Worm (Caenorhabditis elegans) whole organism, L4 larva: Measurements from ENCODE around the gene lips-10.

Experiments
- Y5F2A.4 ChIP-seq: fragments of 200-800 bp; sonication (Bioruptor generic); optimal IDR thresholded peaks from 2 replicates; lab custom pipeline; 2018; ENCODE audit warnings: mild to moderate bottlenecking, missing genetic modification characterization, missing compliant biosample characterization
- egl-27 ChIP-seq: sonication (generic microtip); optimal IDR thresholded peaks from 3 replicates; lab custom pipeline; 2017; ENCODE audit warnings: missing biosample characterization, missing genetic modification reagents, missing genetic modification characterization
- hif-1 ChIP-seq, 2 experiments: sonication (generic microtip); optimal IDR thresholded peaks; 2 replicates each; lab custom pipeline; 2016 to 2017; ENCODE audit warnings: missing compliant biosample characterization in 2 of 2, missing genetic modification characterization in 2 of 2, missing genetic modification reagents in 2 of 2, missing genotype in 2 of 2, mild to moderate bottlenecking in 1 of 2
- hlh-30 ChIP-seq: sonication (generic microtip); optimal IDR thresholded peaks from 2 replicates; lab custom pipeline; 2017; ENCODE audit warnings: antibody characterized with exemption, mild to moderate bottlenecking, missing genetic modification characterization, missing compliant biosample characterization; ENCODE audit not compliant: insufficient read depth
- madf-9 ChIP-seq: fragments of 200-800 bp; sonication (Bioruptor generic); conservative IDR thresholded peaks from 2 replicates; pipeline ENCODE4 v1.3.6; 2022; ENCODE audit warnings: missing genetic modification reagents, missing genetic modification characterization, missing compliant biosample characterization
- mdl-1 ChIP-seq, 2 experiments: fragments of 150-350 bp in 1 of 2; sonication (generic microtip) in 1 of 2; optimal IDR thresholded peaks; 2 replicates each; lab custom pipeline; 2014 to 2017; ENCODE audit warnings: missing biosample characterization in 2 of 2, missing genetic modification characterization in 2 of 2
- nhr-11 ChIP-seq: fragments of 150-350 bp; optimal IDR thresholded peaks from 2 replicates; lab custom pipeline; 2014; ENCODE audit warnings: missing biosample characterization, missing genetic modification characterization
- pha-4 ChIP-seq, 2 experiments: fragments of 150-350 bp in 1 of 2; fragments of 200-800 bp in 1 of 2; sonication (Bioruptor generic) in 1 of 2; IDR thresholded peaks in 1 of 2; optimal IDR thresholded peaks in 1 of 2; 2 replicates each; pipeline versions ENCODE4 v1.3.6 to Lab custom; 2014 to 2022; ENCODE audit warnings: missing genetic modification characterization in 2 of 2, missing genetic modification reagents in 2 of 2, missing biosample characterization in 1 of 2, missing compliant biosample characterization in 1 of 2
- sdz-12 ChIP-seq: fragments of 200-800 bp; sonication (Bioruptor generic); optimal IDR thresholded peaks from 2 replicates; lab custom pipeline; 2018; ENCODE audit warnings: mild to moderate bottlenecking, missing genetic modification characterization, missing compliant biosample characterization

ce11 chrII:8437035-8437434, 1.9 kb upstream of the lips-10 start, which contains the start of gene acp-3:
- TF ChIP-seq nhr-11 (tag; lab: Kevin White, UChicago) (no peak), egl-27 (no peak), hlh-30 (tag; lab: Kevin White, UChicago) (no peak), pha-4 (GFP tag; IDR thresholded peaks at IDR 0.05; lab: Robert Waterston, UW) (no peak), pha-4 (tag; optimal IDR thresholded peaks at IDR 0.05; lab: Kevin White, UChicago) (no peak), Y5F2A.4 (GFP tag; lab: Kevin White, UChicago) (no peak), mdl-1 (tag; optimal IDR thresholded peaks at IDR 0.05; lab: Kevin White, UChicago) (no peak), madf-9 (GFP tag; lab: Robert Waterston, UW) (no peak), sdz-12 (no peak), hif-1 (tag; optimal IDR thresholded peaks at IDR 0.05; lab: Kevin White, UChicago) (no peak)
